Worm (Caenorhabditis elegans) whole organism, young adult: ENCODE results near the gene Y71H2AM.6.

Source experiments
- ZK185.1 ChIP-seq: sonication (generic microtip); optimal IDR thresholded peaks from 2 replicates; lab custom pipeline; 2016; ENCODE audit warnings: mild to moderate bottlenecking, missing genetic modification characterization, missing compliant biosample characterization; ENCODE audit not compliant: poor library complexity, severe bottlenecking
- nfya-1 ChIP-seq: sonication (generic microtip); optimal IDR thresholded peaks from 2 replicates; lab custom pipeline; 2017; ENCODE audit warnings: antibody characterized with exemption, missing compliant biosample characterization, missing genetic modification characterization, borderline replicate concordance; ENCODE audit not compliant: insufficient read depth

ce11 chrIII:2787979-2788491, 7.2 kb downstream of the Y71H2AM.6 start, which contains the start of gene tbcc-1:
- TF ChIP-seq ZK185.1 (no peak), nfya-1 (no peak)
